Fruit fly (Drosophila melanogaster): ENCODE results near the gene Fum4.

The Fum4 gene

dm6 chr2L:10191396-10191795 lies at the start of gene Fum4:
Gene Fum4, minus strand, starts transcription at chr2L:10191496.
- no peak for TF ChIP-seq CG13204 (GFP tag; optimal IDR thresholded peaks at IDR 0.05)
- no peak for TF ChIP-seq CG10348 (GFP tag; IDR thresholded peaks at IDR 0.05)
- TF ChIP-seq CG8301 (tag; optimal IDR thresholded peaks at IDR 0.05): no peak
- TF ChIP-seq CG8159 (tag; optimal IDR thresholded peaks at IDR 0.05): no peak
- TF ChIP-seq CG15710 (tag; optimal IDR thresholded peaks at IDR 0.05): no peak
- no peak for TF ChIP-seq Ets98B (GFP tag; IDR thresholded peaks at IDR 0.05)
- no peak for TF ChIP-seq Snoo (tag; optimal IDR thresholded peaks at IDR 0.05)
- TF ChIP-seq EcR (GFP tag; optimal IDR thresholded peaks at IDR 0.05): no peak
- TF ChIP-seq D1 (tag; optimal IDR thresholded peaks at IDR 0.05): no peak
- no peak for TF ChIP-seq rn (GFP tag; IDR thresholded peaks at IDR 0.05)
- TF ChIP-seq CG9948 (tag; optimal IDR thresholded peaks at IDR 0.05): no peak
- TF ChIP-seq gl (tag; optimal IDR thresholded peaks at IDR 0.05): no peak
- TF ChIP-seq CG17806 (tag; optimal IDR thresholded peaks at IDR 0.05): no peak
- TF ChIP-seq CG32121 (GFP tag; IDR thresholded peaks at IDR 0.05): no peak
- no peak for TF ChIP-seq Pif1B (GFP tag; optimal IDR thresholded peaks at IDR 0.05)
- no peak for TF ChIP-seq Pif1A (GFP tag; optimal IDR thresholded peaks at IDR 0.05)
- TF ChIP-seq CG4496 (GFP tag; IDR thresholded peaks at IDR 0.05): no peak
- TF ChIP-seq CG12605 (GFP tag; IDR thresholded peaks at IDR 0.05): no peak
- no peak for TF ChIP-seq CG34367 (tag; optimal IDR thresholded peaks at IDR 0.05)

- TF ChIP-seq CG8301 (tag; optimal IDR thresholded peaks at IDR 0.05) (no peak), Snoo (tag; optimal IDR thresholded peaks at IDR 0.05) (no peak), Ets98B (GFP tag; IDR thresholded peaks at IDR 0.05) (no peak), fd96Ca (GFP tag; IDR thresholded peaks at IDR 0.05) (no peak), Pif1A (GFP tag; optimal IDR thresholded peaks at IDR 0.05) (no peak), CG32121 (GFP tag; IDR thresholded peaks at IDR 0.05) (no peak), CG8159 (tag; optimal IDR thresholded peaks at IDR 0.05) (no peak), CG9948 (tag; optimal IDR thresholded peaks at IDR 0.05) (peak; percentile 16)
Observed at dm6 chr2L:10238726-10239652, 47.7 kb upstream of the Fum4 start, which contains the start of gene me31B. Gene me31B, plus strand, starts transcription at chr2L:10239341.

DNA sequence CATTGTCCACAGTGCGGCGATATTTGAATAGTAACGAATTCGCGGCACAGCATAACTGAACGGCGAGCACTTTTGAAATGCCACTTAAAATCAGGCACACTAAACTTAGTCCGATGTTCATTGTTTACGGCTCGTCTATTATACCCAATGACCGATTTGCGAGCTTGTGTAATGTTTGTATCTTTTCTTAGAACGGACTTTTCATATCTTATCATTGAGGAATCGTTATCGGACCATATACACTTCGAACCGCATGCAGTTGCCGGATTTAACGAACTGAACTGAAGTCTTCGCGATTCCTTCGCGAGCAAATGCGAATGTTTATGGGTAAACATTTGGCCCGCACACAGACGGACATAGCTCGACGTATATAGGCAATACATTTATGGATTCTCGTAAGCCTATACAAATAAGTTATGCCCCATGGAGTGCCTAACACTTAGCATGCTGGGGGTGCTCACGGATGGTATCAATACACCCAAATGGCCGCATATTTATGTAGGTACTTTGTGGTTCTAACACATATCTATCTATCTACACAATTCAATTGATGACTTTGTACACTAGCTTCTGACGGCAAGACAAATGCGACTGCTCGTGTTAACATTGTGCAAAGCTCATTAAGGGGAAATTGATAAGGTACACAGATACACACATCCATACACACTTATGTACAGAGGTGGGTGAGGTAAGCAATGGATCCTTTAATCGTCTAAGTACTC lies 46.6 kb upstream of the Fum4 start, which contains the start of gene mthl15:
mthl15 (minus strand) TSS at position 593 of the 722 bp plus-strand sequence.
- no peak for TF ChIP-seq CG34367 (tag; optimal IDR thresholded peaks at IDR 0.05)
- no peak for TF ChIP-seq Ets98B (GFP tag; IDR thresholded peaks at IDR 0.05)

DNA sequence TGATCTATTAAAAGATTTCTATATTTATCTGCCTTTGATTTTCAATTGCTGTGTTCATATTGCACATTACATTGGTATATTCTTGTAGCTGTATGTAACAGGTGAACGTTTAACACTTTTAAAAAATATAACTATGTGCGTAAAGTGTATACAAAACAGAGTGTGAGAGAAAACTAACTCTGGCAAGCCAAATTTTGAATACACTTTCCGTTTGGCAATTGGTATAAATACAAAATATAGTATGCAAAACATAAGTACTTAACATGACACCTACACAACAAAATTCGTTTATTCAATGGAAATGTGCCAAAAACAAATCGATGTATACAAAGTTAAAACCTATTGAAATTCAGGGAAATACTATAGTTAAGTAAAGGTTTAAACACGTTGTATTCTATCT lies 41.5 kb upstream of the Fum4 start:
- TF ChIP-seq CG14655 (GFP tag; optimal IDR thresholded peaks at IDR 0.05): no peak
- TF ChIP-seq CG13204 (GFP tag; optimal IDR thresholded peaks at IDR 0.05): no peak
- TF ChIP-seq CG8301 (tag; optimal IDR thresholded peaks at IDR 0.05): no peak
- TF ChIP-seq gl (tag; optimal IDR thresholded peaks at IDR 0.05): no peak
- TF ChIP-seq Pif1B (GFP tag; optimal IDR thresholded peaks at IDR 0.05): no peak
- no peak for TF ChIP-seq Ets98B (GFP tag; IDR thresholded peaks at IDR 0.05)
- no peak for TF ChIP-seq D1 (tag; optimal IDR thresholded peaks at IDR 0.05)
- no peak for TF ChIP-seq fd96Ca (GFP tag; IDR thresholded peaks at IDR 0.05)
- TF ChIP-seq Pif1A (GFP tag; optimal IDR thresholded peaks at IDR 0.05): no peak
- no peak for TF ChIP-seq CG8159 (tag; optimal IDR thresholded peaks at IDR 0.05)
- TF ChIP-seq CG17806 (tag; optimal IDR thresholded peaks at IDR 0.05): no peak

- TF ChIP-seq CG32121 (GFP tag; IDR thresholded peaks at IDR 0.05) (no peak), CG15710 (tag; optimal IDR thresholded peaks at IDR 0.05) (no peak), Ets98B (GFP tag; IDR thresholded peaks at IDR 0.05) (no peak), CG10348 (GFP tag; IDR thresholded peaks at IDR 0.05) (no peak), fd96Ca (GFP tag; IDR thresholded peaks at IDR 0.05) (no peak)
Observed at dm6 chr2L:10232152-10232816, 41.0 kb upstream of the Fum4 start, which contains the start of gene eEF1delta. Gene eEF1delta, plus strand, starts transcription at chr2L:10232507.

DNA sequence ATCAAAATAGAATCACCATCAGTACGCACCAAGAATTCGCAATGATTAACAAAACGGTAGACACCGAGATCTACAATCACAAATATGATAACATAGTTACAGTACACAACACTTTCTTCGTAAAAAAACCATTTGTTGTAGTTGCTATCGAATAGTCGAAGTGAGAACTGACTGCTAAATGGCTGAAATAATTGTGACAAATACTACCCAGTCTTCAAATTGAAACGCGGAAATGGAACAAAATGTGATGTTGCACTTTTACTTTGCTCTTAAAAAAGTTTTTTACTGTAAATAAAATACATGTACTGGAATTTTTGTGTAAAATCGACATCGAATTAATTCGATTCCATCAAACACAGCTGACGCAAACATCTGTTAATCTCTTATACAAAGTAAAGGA lies 40.2 kb upstream of the Fum4 start, which contains the start of gene ova:
ova (minus strand) TSS at position 183 of the 400 bp plus-strand sequence.
- TF ChIP-seq CG17806 (tag; optimal IDR thresholded peaks at IDR 0.05): no peak
- TF ChIP-seq Snoo (tag; optimal IDR thresholded peaks at IDR 0.05): no peak
- TF ChIP-seq CG15710 (tag; optimal IDR thresholded peaks at IDR 0.05): no peak
- TF ChIP-seq Pif1B (GFP tag; optimal IDR thresholded peaks at IDR 0.05): no peak
- no peak for TF ChIP-seq gl (tag; optimal IDR thresholded peaks at IDR 0.05)
- TF ChIP-seq Ets98B (GFP tag; IDR thresholded peaks at IDR 0.05): no peak
- TF ChIP-seq Pif1A (GFP tag; optimal IDR thresholded peaks at IDR 0.05): no peak
- TF ChIP-seq rn (GFP tag; IDR thresholded peaks at IDR 0.05): no peak
- TF ChIP-seq CG4496 (GFP tag; IDR thresholded peaks at IDR 0.05): no peak
- no peak for TF ChIP-seq CG34367 (tag; optimal IDR thresholded peaks at IDR 0.05)
- TF ChIP-seq CG10348 (GFP tag; IDR thresholded peaks at IDR 0.05): no peak
- no peak for TF ChIP-seq CG12605 (GFP tag; IDR thresholded peaks at IDR 0.05)

Data from whole organism, pupa.